Worm (Caenorhabditis elegans) whole organism, L1 larva: ENCODE results near the gene stc-1.

Source experiments
- efl-1 ChIP-seq, 4 experiments: fragments of 150-350 bp; optimal IDR thresholded peaks in 3 of 4; peaks in 1 of 4; 1 replicate in 1 of 4; 2 replicates in 3 of 4; lab custom pipeline; 2014; ENCODE audit warnings: missing biosample characterization in 2 of 4, missing genetic modification characterization in 2 of 4, missing genetic modification reagents in 2 of 4
- nhr-47 ChIP-seq: sonication (generic microtip); optimal IDR thresholded peaks from 2 replicates; lab custom pipeline; 2016; ENCODE audit warnings: mild to moderate bottlenecking, missing genetic modification characterization, moderate library complexity, missing compliant biosample characterization
- unc-86 ChIP-seq: sonication (generic microtip); optimal IDR thresholded peaks from 2 replicates; lab custom pipeline; 2016; ENCODE audit warnings: missing genetic modification characterization, missing compliant biosample characterization

DNA sequence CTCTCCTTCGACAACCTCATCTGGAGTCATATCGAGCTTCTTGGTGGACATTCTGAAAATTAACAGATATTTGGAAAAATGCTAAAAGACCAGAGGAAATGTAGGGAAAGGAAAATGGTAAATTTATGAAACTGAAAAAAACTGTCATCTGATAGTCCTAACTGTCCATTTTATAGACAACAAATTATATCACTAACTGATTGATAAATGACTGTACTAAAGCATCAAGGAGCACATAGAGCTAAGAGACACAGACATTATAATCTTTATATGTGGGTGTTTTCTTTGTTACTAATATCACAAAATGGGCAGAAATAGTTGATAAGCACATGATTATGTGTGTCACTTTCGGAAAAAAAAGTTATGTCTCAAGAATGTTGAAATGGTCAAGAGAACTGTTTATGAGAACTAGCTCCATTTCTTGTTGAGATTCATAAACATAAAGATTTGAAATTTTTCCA is 897 bp upstream of the stc-1 start, which contains the start of gene F54C9.3:
- TF ChIP-seq nhr-47 (no peak), unc-86 (tag; lab: Kevin White, UChicago) (no peak), efl-1 (optimal IDR thresholded peaks at IDR 0.05; lab: Kevin White, UChicago) (no peak), efl-1 (GFP tag; optimal IDR thresholded peaks at IDR 0.05 in 1 of 2; lab: Kevin White, UChicago) (peak in 1 of 2 experiments; percentile 92)
